Fruit fly (Drosophila melanogaster) whole organism, embryonic: ENCODE data around the gene Tgt.

Source experiments
- CG14965 ChIP-seq: fragments of 200-800 bp; sonication (Bioruptor generic); optimal IDR thresholded peaks from 2 replicates; lab custom pipeline; 2016; ENCODE audit warnings: missing biosample characterization, missing genetic modification characterization, borderline replicate concordance
- CG17829 ChIP-seq: fragments of 200-800 bp; optimal IDR thresholded peaks from 2 replicates; lab custom pipeline; 2019; ENCODE audit warnings: missing biosample characterization, mild to moderate bottlenecking, missing genetic modification characterization, moderate library complexity
- CG34376 ChIP-seq: fragments of 200-800 bp; sonication (Bioruptor generic); optimal IDR thresholded peaks from 2 replicates; lab custom pipeline; 2018; ENCODE audit warnings: missing biosample characterization, mild to moderate bottlenecking, missing genetic modification characterization
- lmd ChIP-seq: fragments of 200-800 bp; sonication (Bioruptor generic); IDR thresholded peaks from 2 replicates; pipeline ENCODE4 v1.3.6; 2022; ENCODE audit warnings: missing biosample characterization, missing genetic modification characterization

DNA sequence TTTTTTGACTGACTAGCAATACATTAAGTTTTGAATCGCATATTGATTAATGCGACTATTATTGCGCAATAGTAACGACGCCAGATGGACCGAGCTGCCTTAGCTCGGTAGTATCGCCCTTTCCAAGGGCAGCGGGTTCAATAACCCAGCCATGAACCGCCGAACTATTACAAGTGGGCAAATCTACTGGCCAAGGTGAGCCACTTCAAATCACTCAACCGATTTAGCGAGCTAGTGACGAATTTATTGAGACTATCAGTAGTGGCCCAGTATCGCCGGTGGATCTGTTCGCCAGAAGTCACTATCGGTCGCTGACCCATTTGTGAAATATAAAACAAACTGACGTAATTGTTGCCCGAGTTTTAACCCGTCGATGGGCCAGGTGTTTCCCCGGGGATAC is 34.6 kb downstream of the Tgt start:
- TF ChIP-seq lmd (no peak), CG17829 (tag; lab: Kevin White, UChicago) (no peak), CG14965 (GFP tag; lab: Kevin White, UChicago) (no peak), CG34376 (no peak)
